Fruit fly (Drosophila melanogaster) whole organism, embryonic: Measurements from ENCODE around the gene Sec5.

Source experiments
- Atf6 ChIP-seq: fragments of 200-800 bp; sonication (Bioruptor generic); IDR thresholded peaks from 2 replicates; pipeline ENCODE4 v1.3.6; 2022; ENCODE audit warnings: missing biosample characterization, missing genetic modification characterization
- CG11085 ChIP-seq: fragments of 200-800 bp; sonication (Bioruptor generic); IDR thresholded peaks from 2 replicates; pipeline ENCODE4 v1.3.6; 2022; ENCODE audit warnings: missing biosample characterization, missing genetic modification characterization
- CG12391 ChIP-seq: fragments of 200-800 bp; sonication (Bioruptor generic); optimal IDR thresholded peaks from 3 replicates; lab custom pipeline; 2018; ENCODE audit warnings: missing biosample characterization, mild to moderate bottlenecking, missing genetic modification characterization, moderate library complexity
- CG12659 ChIP-seq: fragments of 200-800 bp; sonication (Bioruptor generic); optimal IDR thresholded peaks from 3 replicates; lab custom pipeline; 2017; ENCODE audit warnings: mild to moderate bottlenecking, missing biosample characterization, missing genetic modification reagents, missing genetic modification characterization
- CG12942 ChIP-seq: fragments of 200-800 bp; sonication (Bioruptor generic); optimal IDR thresholded peaks from 3 replicates; lab custom pipeline; 2016; ENCODE audit warnings: missing biosample characterization, missing genetic modification characterization
- CG13424 ChIP-seq: fragments of 200-800 bp; sonication (Bioruptor generic); optimal IDR thresholded peaks from 2 replicates; lab custom pipeline; 2019; ENCODE audit warnings: missing biosample characterization, mild to moderate bottlenecking, missing genetic modification characterization, moderate library complexity
- CG18619 ChIP-seq: fragments of 200-800 bp; sonication (Bioruptor generic); optimal IDR thresholded peaks from 3 replicates; lab custom pipeline; 2017; ENCODE audit warnings: missing biosample characterization, mild to moderate bottlenecking, missing genetic modification characterization
- CG2129 ChIP-seq: fragments of 200-800 bp; sonication (Bioruptor generic); IDR thresholded peaks from 2 replicates; pipeline ENCODE4 v1.3.6; 2022; ENCODE audit warnings: missing biosample characterization, missing genetic modification characterization; ENCODE audit not compliant: partially characterized antibody
- CG30403 ChIP-seq: fragments of 200-800 bp; sonication (Bioruptor generic); optimal IDR thresholded peaks from 3 replicates; lab custom pipeline; 2016; ENCODE audit warnings: missing biosample characterization, missing genetic modification characterization
- CG4820 ChIP-seq: fragments of 200-800 bp; sonication (Bioruptor generic); optimal IDR thresholded peaks from 3 replicates; lab custom pipeline; 2016; ENCODE audit warnings: missing biosample characterization, missing genetic modification characterization
- CG6254 ChIP-seq: fragments of 200-800 bp; sonication (Bioruptor generic); optimal IDR thresholded peaks from 3 replicates; lab custom pipeline; 2017; ENCODE audit warnings: mild to moderate bottlenecking, missing biosample characterization, missing genetic modification reagents, missing genetic modification characterization
- CG6683 ChIP-seq: fragments of 200-800 bp; sonication (Bioruptor generic); optimal IDR thresholded peaks from 2 replicates; lab custom pipeline; 2017; ENCODE audit warnings: missing biosample characterization, mild to moderate bottlenecking, missing genetic modification characterization, missing genetic modification reagents
- CG7357 ChIP-seq: fragments of 200-800 bp; sonication (Bioruptor generic); IDR thresholded peaks from 3 replicates; pipeline ENCODE4 v1.3.6; 2022; ENCODE audit warnings: missing biosample characterization, missing genetic modification characterization
- CG7372 ChIP-seq: fragments of 200-800 bp; sonication (Bioruptor generic); IDR thresholded peaks from 2 replicates; pipeline ENCODE4 v1.3.6; 2022; ENCODE audit warnings: missing biosample characterization, missing genetic modification characterization
- CG8089 ChIP-seq: fragments of 200-800 bp; sonication (Bioruptor generic); optimal IDR thresholded peaks from 3 replicates; lab custom pipeline; 2016; ENCODE audit warnings: missing biosample characterization, missing genetic modification characterization
- CG8944 ChIP-seq: fragments of 200-800 bp; sonication (Bioruptor generic); optimal IDR thresholded peaks from 3 replicates; lab custom pipeline; 2016; ENCODE audit warnings: missing biosample characterization, missing genetic modification characterization
- CG9727 ChIP-seq: fragments of 200-800 bp; sonication (Bioruptor generic); optimal IDR thresholded peaks from 3 replicates; lab custom pipeline; 2017; ENCODE audit warnings: missing biosample characterization, mild to moderate bottlenecking, missing genetic modification characterization
- CHES-1-like ChIP-seq: fragments of 200-800 bp; sonication (Bioruptor generic); optimal IDR thresholded peaks from 2 replicates; lab custom pipeline; 2016; ENCODE audit warnings: missing biosample characterization, missing genetic modification characterization
- Camta ChIP-seq: fragments of 200-800 bp; sonication (Bioruptor generic); optimal IDR thresholded peaks from 2 replicates; lab custom pipeline; 2016; ENCODE audit warnings: missing biosample characterization, missing genetic modification characterization
- Dfd ChIP-seq, 2 experiments: fragments of >200 bp; optimal IDR thresholded peaks; 2 replicates each; lab custom pipeline; 2017; ENCODE audit warnings: missing biosample characterization in 2 of 2, missing genetic modification characterization in 2 of 2
- E2f1 ChIP-seq: fragments of 200-800 bp; sonication (Bioruptor generic); IDR thresholded peaks from 2 replicates; pipeline ENCODE4 v1.3.6; 2022; ENCODE audit warnings: missing biosample characterization, missing genetic modification characterization
- E2f2 ChIP-seq: fragments of 200-800 bp; sonication (Bioruptor generic); IDR thresholded peaks from 2 replicates; pipeline ENCODE4 v1.3.6; 2022; ENCODE audit warnings: missing biosample characterization, missing genetic modification characterization
- Fer1 ChIP-seq: fragments of 200-800 bp; sonication (Bioruptor generic); optimal IDR thresholded peaks from 2 replicates; lab custom pipeline; 2017; ENCODE audit warnings: missing biosample characterization, mild to moderate bottlenecking, missing genetic modification characterization
- H2.0 ChIP-seq: fragments of 200-800 bp; sonication (Bioruptor generic); IDR thresholded peaks from 2 replicates; pipeline ENCODE4 v1.3.6; 2022; ENCODE audit warnings: missing biosample characterization, missing genetic modification characterization
- Hr3 ChIP-seq: fragments of 200-800 bp; sonication (Bioruptor generic); optimal IDR thresholded peaks from 3 replicates; lab custom pipeline; 2016; ENCODE audit warnings: missing biosample characterization, missing genetic modification characterization
- Hr51 ChIP-seq, 2 experiments: fragments of 200-800 bp; sonication (Bioruptor generic); optimal IDR thresholded peaks; 2 replicates in 1 of 2; 3 replicates in 1 of 2; lab custom pipeline; 2016 to 2018; ENCODE audit warnings: missing biosample characterization in 2 of 2, missing genetic modification characterization in 2 of 2, mild to moderate bottlenecking in 1 of 2, moderate library complexity in 1 of 2
- Jarid2 ChIP-seq: fragments of 200-800 bp; sonication (Bioruptor generic); optimal IDR thresholded peaks from 3 replicates; lab custom pipeline; 2017; ENCODE audit warnings: mild to moderate bottlenecking, missing biosample characterization, missing genetic modification reagents, missing genetic modification characterization
- Nf-YC ChIP-seq: fragments of 200-800 bp; optimal IDR thresholded peaks from 3 replicates; lab custom pipeline; 2019; ENCODE audit warnings: missing biosample characterization, mild to moderate bottlenecking, missing genetic modification characterization, moderate library complexity
- Optix ChIP-seq: fragments of 200-800 bp; sonication (Bioruptor generic); IDR thresholded peaks from 3 replicates; pipeline ENCODE4 v1.3.6; 2022; ENCODE audit warnings: missing biosample characterization, missing genetic modification characterization
- Pdp1 ChIP-seq, 2 experiments: fragments of 200-800 bp; sonication (Bioruptor generic); optimal IDR thresholded peaks; 3 replicates each; lab custom pipeline; 2016; ENCODE audit warnings: missing biosample characterization in 2 of 2, missing genetic modification characterization in 2 of 2, mild to moderate bottlenecking in 1 of 2, moderate library complexity in 1 of 2
- Sry-β ChIP-seq: fragments of 200-800 bp; sonication (Bioruptor generic); optimal IDR thresholded peaks from 2 replicates; lab custom pipeline; 2018; ENCODE audit warnings: missing biosample characterization, mild to moderate bottlenecking, missing genetic modification characterization, moderate library complexity
- Xbp1 ChIP-seq: fragments of 200-800 bp; sonication (Bioruptor generic); optimal IDR thresholded peaks from 3 replicates; lab custom pipeline; 2016; ENCODE audit warnings: missing biosample characterization, mild to moderate bottlenecking, missing genetic modification characterization
- bab2 ChIP-seq: fragments of 200-800 bp; sonication (Bioruptor generic); optimal IDR thresholded peaks from 2 replicates; lab custom pipeline; 2016; ENCODE audit warnings: missing biosample characterization, missing genetic modification characterization
- crc ChIP-seq: fragments of 200-800 bp; sonication (Bioruptor generic); optimal IDR thresholded peaks from 2 replicates; lab custom pipeline; 2016; ENCODE audit warnings: missing biosample characterization, missing genetic modification characterization
- fu2 ChIP-seq: fragments of 200-800 bp; sonication (Bioruptor generic); optimal IDR thresholded peaks from 2 replicates; lab custom pipeline; 2016; ENCODE audit warnings: missing biosample characterization, missing genetic modification characterization
- pan ChIP-seq, 4 experiments: fragments of >200 bp in 3 of 4; fragments of 200-800 bp in 1 of 4; sonication (Bioruptor generic) in 1 of 4; optimal IDR thresholded peaks in 3 of 4; IDR thresholded peaks in 1 of 4; 2 replicates each; pipeline versions ENCODE4 v1.3.6 to Lab custom; 2017 to 2022; ENCODE audit warnings: missing biosample characterization in 2 of 4, missing genetic modification characterization in 2 of 4, mixed read lengths in 1 of 4
- phol ChIP-seq: fragments of 200-800 bp; sonication (Bioruptor generic); optimal IDR thresholded peaks from 3 replicates; lab custom pipeline; 2018; ENCODE audit warnings: missing biosample characterization, mild to moderate bottlenecking, missing genetic modification characterization, moderate library complexity
- prd ChIP-seq, 3 experiments: fragments of >200 bp in 2 of 3; fragments of 200-800 bp in 1 of 3; sonication (Bioruptor generic) in 1 of 3; optimal IDR thresholded peaks in 2 of 3; IDR thresholded peaks in 1 of 3; 2 replicates in 2 of 3; 3 replicates in 1 of 3; pipeline versions ENCODE4 v1.3.6 to Lab custom; 2017 to 2022; ENCODE audit warnings: missing biosample characterization in 1 of 3, missing genetic modification characterization in 1 of 3
- pzg ChIP-seq: fragments of 200-800 bp; sonication (Bioruptor generic); optimal IDR thresholded peaks from 3 replicates; lab custom pipeline; 2018; ENCODE audit warnings: missing biosample characterization, mild to moderate bottlenecking, missing genetic modification characterization, moderate library complexity
- rib ChIP-seq: fragments of 200-800 bp; sonication (Bioruptor generic); IDR thresholded peaks from 2 replicates; pipeline ENCODE4 v1.3.6; 2022; ENCODE audit warnings: missing biosample characterization, missing genetic modification characterization
- slou ChIP-seq: fragments of 200-800 bp; sonication (Bioruptor generic); optimal IDR thresholded peaks from 3 replicates; lab custom pipeline; 2016; ENCODE audit warnings: missing biosample characterization, missing genetic modification characterization
- so ChIP-seq: fragments of 200-800 bp; sonication (Bioruptor generic); IDR thresholded peaks from 3 replicates; pipeline ENCODE4 v1.3.6; 2022; ENCODE audit warnings: missing biosample characterization, missing genetic modification characterization
- tgo ChIP-seq: fragments of 200-800 bp; sonication (Bioruptor generic); IDR thresholded peaks from 3 replicates; pipeline ENCODE4 v1.3.6; 2022; ENCODE audit warnings: missing biosample characterization, missing genetic modification characterization
- tll ChIP-seq, 2 experiments: fragments of 200-800 bp in 1 of 2; fragments of >200 bp in 1 of 2; sonication (Bioruptor generic) in 1 of 2; optimal IDR thresholded peaks; 2 replicates each; lab custom pipeline; 2017 to 2019; ENCODE audit warnings: missing biosample characterization in 2 of 2, missing genetic modification characterization in 2 of 2, mild to moderate bottlenecking in 1 of 2, moderate library complexity in 1 of 2
- tx ChIP-seq: fragments of 200-800 bp; sonication (Bioruptor generic); optimal IDR thresholded peaks from 2 replicates; lab custom pipeline; 2016; ENCODE audit warnings: missing biosample characterization, missing genetic modification characterization
- zen ChIP-seq: fragments of 200-800 bp; sonication (Bioruptor generic); optimal IDR thresholded peaks from 3 replicates; lab custom pipeline; 2018; ENCODE audit warnings: missing biosample characterization, mild to moderate bottlenecking, missing genetic modification characterization, moderate library complexity
- zfh1 ChIP-seq: fragments of 200-800 bp; sonication (Bioruptor generic); IDR thresholded peaks from 3 replicates; pipeline ENCODE4 v1.3.6; 2022; ENCODE audit warnings: missing biosample characterization, missing genetic modification characterization
- zfh2 ChIP-seq: fragments of 200-800 bp; sonication (Bioruptor generic); optimal IDR thresholded peaks from 2 replicates; lab custom pipeline; 2016; ENCODE audit warnings: missing biosample characterization, missing genetic modification characterization

Sec5 gene

DNA sequence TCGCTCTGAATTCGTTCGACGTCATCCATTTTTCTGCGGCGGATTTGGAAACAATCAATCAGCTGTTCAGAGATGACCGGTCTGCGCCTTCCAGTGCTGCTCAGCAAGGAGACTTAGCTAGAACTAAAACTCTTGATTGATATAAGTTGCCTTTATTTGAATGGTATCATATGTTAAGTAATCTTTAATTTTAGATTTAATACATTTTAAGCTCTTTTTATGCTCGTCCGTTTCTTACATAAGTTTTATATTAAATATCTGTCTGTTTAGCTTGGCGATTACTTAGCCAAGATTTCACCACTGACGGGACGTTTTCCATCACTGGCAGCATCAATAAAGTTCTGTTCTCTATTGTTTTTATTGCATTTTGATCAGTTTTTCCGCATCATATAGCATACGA lies at the start of gene Sec5, which contains the start of gene Cog3 (continued):
- TF ChIP-seq so: peak; percentile 31; the same call in 1 of the 3 replicates
- TF ChIP-seq Nf-YC (tag; lab: Kevin White, UChicago): peak; percentile 75
- TF ChIP-seq CG9727 (GFP tag; lab: Kevin White, UChicago): peak; percentile 51
- TF ChIP-seq tx (GFP tag; lab: Kevin White, UChicago): no peak
- peak; percentile 79 for TF ChIP-seq CG30403 (GFP tag; lab: Kevin White, UChicago)
- peak; percentile 60 for TF ChIP-seq rib (GFP tag; lab: Robert Waterston, UW)
- TF ChIP-seq fu2 (GFP tag; lab: Kevin White, UChicago): peak; percentile 58
- peak; percentile 23; the same call in 1 of the 2 replicates for TF ChIP-seq H2.0 (GFP tag; lab: Robert Waterston, UW)
- TF ChIP-seq CG6683 (GFP tag; lab: Kevin White, UChicago): peak; percentile 33
- TF ChIP-seq CG18619 (GFP tag; lab: Kevin White, UChicago): no peak
- TF ChIP-seq slou (GFP tag; lab: Kevin White, UChicago): no peak
- TF ChIP-seq CG4820 (GFP tag; lab: Kevin White, UChicago): peak; percentile 27
- no peak for TF ChIP-seq bab2 (GFP tag; lab: Kevin White, UChicago)
- peak; percentile 100 for TF ChIP-seq Sry-β (GFP tag; lab: Kevin White, UChicago)
- no peak for TF ChIP-seq CG6254 (GFP tag; lab: Kevin White, UChicago)
- TF ChIP-seq pzg: peak; percentile 56
- TF ChIP-seq zfh1 (GFP tag; lab: Robert Waterston, UW): 0 out of 3 replicates have a peak, but pooled peaks have one; percentile 43
- TF ChIP-seq crc: no peak
- no peak for TF ChIP-seq CG2129 (GFP tag; lab: Robert Waterston, UW)
- no peak for TF ChIP-seq prd (optimal IDR thresholded peaks at IDR 0.05; lab: Kevin White, UChicago)
- peak; percentile 67; the same call in 2 of the 3 replicates for TF ChIP-seq prd (GFP tag; IDR thresholded peaks at IDR 0.05; lab: Robert Waterston, UW)
- peak; percentile 57 for TF ChIP-seq CHES-1-like
- TF ChIP-seq Dfd (GFP tag; optimal IDR thresholded peaks at IDR 0.05; lab: Kevin White, UChicago): no peak
- peak in 1 of 2 experiments; percentile 73 for TF ChIP-seq Hr51 (GFP tag; optimal IDR thresholded peaks at IDR 0.05; lab: Kevin White, UChicago)
- peak; percentile 17; the same call in 1 of the 2 replicates for TF ChIP-seq E2f2
- peak; percentile 87 for TF ChIP-seq phol
- peak; percentile 53; the same call in 1 of the 3 replicates for TF ChIP-seq tgo (GFP tag; lab: Robert Waterston, UW)
- TF ChIP-seq CG7372 (GFP tag; lab: Robert Waterston, UW): peak; percentile 69; the same call in 1 of the 2 replicates
- TF ChIP-seq Xbp1 (GFP tag; lab: Kevin White, UChicago): peak; percentile 58
- peak; percentile 83 for TF ChIP-seq CG12391
- TF ChIP-seq E2f1: peak; percentile 53; the same call in 1 of the 2 replicates
- peak; percentile 2 for TF ChIP-seq CG8944 (GFP tag; lab: Kevin White, UChicago)
- TF ChIP-seq CG8089 (GFP tag; lab: Kevin White, UChicago): no peak
- peak; percentile 18 for TF ChIP-seq CG12942
- TF ChIP-seq zfh2: peak; percentile 61
- 0 out of 3 replicates have a peak, but pooled peaks have one; percentile 45 for TF ChIP-seq CG7357
- no peak for TF ChIP-seq Optix (GFP tag; lab: Robert Waterston, UW)
- peak; percentile 30 for TF ChIP-seq Camta
- peak; percentile 80 for TF ChIP-seq Fer1 (GFP tag; lab: Kevin White, UChicago)
- TF ChIP-seq CG12659 (GFP tag; lab: Kevin White, UChicago): peak; percentile 65
- peak; percentile 67 for TF ChIP-seq zen (tag; lab: Kevin White, UChicago)
- TF ChIP-seq Atf6 (GFP tag; lab: Robert Waterston, UW): peak; percentile 36
- peak; percentile 22 to 71 for TF ChIP-seq Pdp1 (GFP tag; optimal IDR thresholded peaks at IDR 0.05; lab: Kevin White, UChicago)
- TF ChIP-seq Jarid2 (GFP tag; lab: Kevin White, UChicago): no peak
- TF ChIP-seq tll (GFP tag; optimal IDR thresholded peaks at IDR 0.05; lab: Kevin White, UChicago): peak in 1 of 2 experiments; percentile 35
- no peak for TF ChIP-seq pan (optimal IDR thresholded peaks at IDR 0.05; lab: Kevin White, UChicago)
- TF ChIP-seq pan (GFP tag; optimal IDR thresholded peaks at IDR 0.05 in 1 of 2, IDR thresholded peaks at IDR 0.05 in 1 of 2): peak in 1 of 2 experiments; percentile 69
- TF ChIP-seq CG13424 (tag; lab: Kevin White, UChicago): peak; percentile 74
- TF ChIP-seq Hr3 (GFP tag; lab: Kevin White, UChicago): peak; percentile 69
- TF ChIP-seq CG11085 (GFP tag; lab: Robert Waterston, UW): 0 out of 2 replicates have a peak, but pooled peaks have one; percentile 32
